Fruit fly (Drosophila melanogaster): ENCODE results near the gene Atet.
A peak's percentile ranks its signal among the peaks of the same experiment; 100 is the strongest.

The Atet gene

dm6 chr2L:4292560-4292959 lies 41.2 kb upstream of the Atet start (continued):
- TF ChIP-seq fd96Cb (tag; optimal IDR thresholded peaks at IDR 0.05) (peak; percentile 19), CG3847 (GFP tag; IDR thresholded peaks at IDR 0.05) (0 out of 2 replicates have a peak, but pooled peaks have one; percentile 14), eve (GFP tag; optimal IDR thresholded peaks at IDR 0.05) (no peak), C15 (GFP tag; IDR thresholded peaks at IDR 0.05) (no peak), stc (GFP tag; IDR thresholded peaks at IDR 0.05) (peak; percentile 37; the same call in 1 of the 2 replicates), CG12155 (GFP tag; optimal IDR thresholded peaks at IDR 0.05) (peak; percentile 20), ems (GFP tag; optimal IDR thresholded peaks at IDR 0.05) (no peak), Sry-β (GFP tag; optimal IDR thresholded peaks at IDR 0.05) (no peak), Hmx (GFP tag; optimal IDR thresholded peaks at IDR 0.05) (no peak), Awh (GFP tag; IDR thresholded peaks at IDR 0.05) (0 out of 2 replicates have a peak, but pooled peaks have one; percentile 50), danr (GFP tag; IDR thresholded peaks at IDR 0.05) (no peak), PHDP (tag; optimal IDR thresholded peaks at IDR 0.05) (no peak), CG2116 (GFP tag; optimal IDR thresholded peaks at IDR 0.05) (no peak), chn (GFP tag; optimal IDR thresholded peaks at IDR 0.05) (no peak), CG6175 (GFP tag; IDR thresholded peaks at IDR 0.05) (no peak), Aef1 (GFP tag; IDR thresholded peaks at IDR 0.05) (0 out of 3 replicates have a peak, but pooled peaks have one; percentile 14), cas (GFP tag; IDR thresholded peaks at IDR 0.05) (no peak), Ptx1 (GFP tag; IDR thresholded peaks at IDR 0.05) (peak; percentile 51), CG16863 (GFP tag; optimal IDR thresholded peaks at IDR 0.05) (no peak), MBD-R2 (GFP tag; IDR thresholded peaks at IDR 0.05) (no peak), CG15601 (tag; optimal IDR thresholded peaks at IDR 0.05) (no peak), bigmax (GFP tag; optimal IDR thresholded peaks at IDR 0.05) (no peak), Bteb2 (GFP tag; optimal IDR thresholded peaks at IDR 0.05) (no peak), CG12236 (GFP tag; optimal IDR thresholded peaks at IDR 0.05) (no peak), trem (tag; optimal IDR thresholded peaks at IDR 0.05) (no peak), vfl (GFP tag; optimal IDR thresholded peaks at IDR 0.05) (no peak), CG17568 (GFP tag; optimal IDR thresholded peaks at IDR 0.05) (no peak), CG3995 (GFP tag; optimal IDR thresholded peaks at IDR 0.05) (no peak), mld (GFP tag; IDR thresholded peaks at IDR 0.05; ENCODE audit: partially characterized antibody) (no peak), CG2712 (tag; optimal IDR thresholded peaks at IDR 0.05) (no peak), CG6765 (GFP tag; optimal IDR thresholded peaks at IDR 0.05) (no peak), Blimp-1 (GFP tag; optimal IDR thresholded peaks at IDR 0.05) (peak; percentile 50), H15 (GFP tag; IDR thresholded peaks at IDR 0.05) (no peak), CG10654 (GFP tag; optimal IDR thresholded peaks at IDR 0.05) (peak; percentile 13), CG31441 (GFP tag; IDR thresholded peaks at IDR 0.05) (peak; percentile 51; the same call in 1 of the 2 replicates), Abd-B (GFP tag; optimal IDR thresholded peaks at IDR 0.05) (peak; percentile 23), dm (GFP tag; optimal IDR thresholded peaks at IDR 0.05) (no peak), CG7786 (GFP tag; optimal IDR thresholded peaks at IDR 0.05) (no peak), tgo (GFP tag; IDR thresholded peaks at IDR 0.05) (peak; percentile 31; the same call in 1 of the 3 replicates), CG7963 (GFP tag; IDR thresholded peaks at IDR 0.05; ENCODE audit: partially characterized antibody) (no peak), tll (GFP tag; optimal IDR thresholded peaks at IDR 0.05) (no peak), Fer2 (tag; optimal IDR thresholded peaks at IDR 0.05) (no peak), Hr51 (GFP tag; optimal IDR thresholded peaks at IDR 0.05) (peak in 1 of 2 experiments; percentile 30), nerfin-1 (tag; optimal IDR thresholded peaks at IDR 0.05) (peak; percentile 0), Drgx (GFP tag; IDR thresholded peaks at IDR 0.05) (0 out of 2 replicates have a peak, but pooled peaks have one; percentile 26), Pdp1 (GFP tag; optimal IDR thresholded peaks at IDR 0.05) (peak in 1 of 2 experiments; percentile 45), CG43689 (GFP tag; IDR thresholded peaks at IDR 0.05) (no peak), tna (GFP tag; IDR thresholded peaks at IDR 0.05; ENCODE audit: partially characterized antibody) (no peak), CG30020 (tag; optimal IDR thresholded peaks at IDR 0.05) (no peak), mirr (GFP tag; optimal IDR thresholded peaks at IDR 0.05) (no peak), inv (GFP tag; IDR thresholded peaks at IDR 0.05; ENCODE audit: partially characterized antibody) (no peak)

All from whole organism, embryonic.